Worm (Caenorhabditis elegans) whole organism, L1 larva: Measurements from ENCODE around the gene fbxb-24.

Source experiments
- ama-1 ChIP-seq: fragments of 150-350 bp; optimal IDR thresholded peaks from 2 replicates; lab custom pipeline; 2014
- dsc-1 ChIP-seq: sonication (generic microtip); optimal IDR thresholded peaks from 2 replicates; lab custom pipeline; 2016; ENCODE audit warnings: mild to moderate bottlenecking, missing genetic modification characterization, missing compliant biosample characterization
- elt-3 ChIP-seq, 6 experiments: fragments of 150-350 bp in 1 of 6; sonication (generic microtip); optimal IDR thresholded peaks; 2 replicates each; lab custom pipeline; 2017 to 2018; ENCODE audit warnings: missing biosample characterization in 6 of 6, missing genetic modification characterization in 6 of 6, inconsistent platforms in 1 of 6
- mdl-1 ChIP-seq, 2 experiments: fragments of 150-350 bp; optimal IDR thresholded peaks; 2 replicates each; lab custom pipeline; 2014 to 2017; ENCODE audit warnings: missing biosample characterization in 2 of 2, missing genetic modification characterization in 2 of 2, inconsistent platforms in 1 of 2
- unc-30 ChIP-seq: sonication (generic microtip); optimal IDR thresholded peaks from 2 replicates; lab custom pipeline; 2017; ENCODE audit warnings: missing biosample characterization, missing genetic modification characterization

ce11 chrIII:11954150-11954549 is 45.4 kb downstream of the fbxb-24 start:
- TF ChIP-seq ama-1 (lab: Kevin White, UChicago), result no peak
- TF ChIP-seq unc-30 (tag; lab: Kevin White, UChicago), result no peak
- no peak for TF ChIP-seq mdl-1 (tag; optimal IDR thresholded peaks at IDR 0.05; lab: Kevin White, UChicago)
- no peak for TF ChIP-seq elt-3 (tag; optimal IDR thresholded peaks at IDR 0.05; lab: Kevin White, UChicago)
- TF ChIP-seq dsc-1 (tag; lab: Kevin White, UChicago), result no peak
